Worm (Caenorhabditis elegans) whole organism, L3 larva: ENCODE results near the gene ZC373.5.

Experiments
- egl-27 ChIP-seq: sonication (generic microtip); optimal IDR thresholded peaks from 4 replicates; lab custom pipeline; 2017; ENCODE audit warnings: missing biosample characterization, missing genetic modification reagents, missing genetic modification characterization
- mml-1 ChIP-seq: fragments of 150-350 bp; sonication (generic microtip); optimal IDR thresholded peaks from 3 replicates; lab custom pipeline; 2014; ENCODE audit warnings: missing biosample characterization, missing genetic modification characterization
- nhr-11 ChIP-seq: fragments of 150-350 bp; optimal IDR thresholded peaks from 2 replicates; lab custom pipeline; 2014; ENCODE audit warnings: missing biosample characterization, missing genetic modification characterization
- nhr-12 ChIP-seq: fragments of 150-350 bp; optimal IDR thresholded peaks from 2 replicates; lab custom pipeline; 2014; ENCODE audit warnings: missing biosample characterization, missing genetic modification characterization
- nhr-77 ChIP-seq: fragments of 150-350 bp; optimal IDR thresholded peaks from 2 replicates; lab custom pipeline; 2014; ENCODE audit warnings: missing biosample characterization, missing genetic modification characterization
- pha-4 ChIP-seq: fragments of 150-350 bp; optimal IDR thresholded peaks from 2 replicates; lab custom pipeline; 2014; ENCODE audit warnings: missing biosample characterization, missing genetic modification reagents, missing genetic modification characterization
- skn-1 ChIP-seq: fragments of 150-350 bp; optimal IDR thresholded peaks from 2 replicates; lab custom pipeline; 2014; ENCODE audit warnings: missing biosample characterization, missing genetic modification characterization

- no peak for TF ChIP-seq nhr-11 (tag; lab: Kevin White, UChicago)
- no peak for TF ChIP-seq mml-1 (tag; lab: Kevin White, UChicago)
- no peak for TF ChIP-seq nhr-77 (tag; lab: Kevin White, UChicago)
- TF ChIP-seq nhr-12: no peak
- TF ChIP-seq egl-27 (tag; lab: Kevin White, UChicago): no peak
- no peak for TF ChIP-seq skn-1
- no peak for TF ChIP-seq pha-4 (tag; lab: Kevin White, UChicago)
These were observed 25.0 kb downstream of the ZC373.5 start, which contains the start of gene gnrr-3 for ce11 chrX:10049160-10049559.
